Worm (Caenorhabditis elegans): Measurements from ENCODE around the gene T25B9.4.

ce11 chrIV:10727734-10728133 lies 29.8 kb downstream of the T25B9.4 start, which contains the start of gene ZC168.2:
- TF ChIP-seq tbx-11 (GFP tag; IDR thresholded peaks at IDR 0.05) (no peak), hnd-1 (tag; optimal IDR thresholded peaks at IDR 0.05) (no peak), hmbx-1 (tag; optimal IDR thresholded peaks at IDR 0.05) (no peak), tra-4 (tag; optimal IDR thresholded peaks at IDR 0.05) (no peak), aly-1 (tag; optimal IDR thresholded peaks at IDR 0.05) (no peak), ama-1 (optimal IDR thresholded peaks at IDR 0.05) (no peak), ets-7 (tag; optimal IDR thresholded peaks at IDR 0.05) (no peak), ceh-36 (tag; optimal IDR thresholded peaks at IDR 0.05) (no peak), sea-1 (GFP tag; conservative IDR thresholded peaks at IDR 0.05) (no peak)
